Worm (Caenorhabditis elegans): Measurements from ENCODE around the gene T14B4.9.

T14B4.9 gene

DNA sequence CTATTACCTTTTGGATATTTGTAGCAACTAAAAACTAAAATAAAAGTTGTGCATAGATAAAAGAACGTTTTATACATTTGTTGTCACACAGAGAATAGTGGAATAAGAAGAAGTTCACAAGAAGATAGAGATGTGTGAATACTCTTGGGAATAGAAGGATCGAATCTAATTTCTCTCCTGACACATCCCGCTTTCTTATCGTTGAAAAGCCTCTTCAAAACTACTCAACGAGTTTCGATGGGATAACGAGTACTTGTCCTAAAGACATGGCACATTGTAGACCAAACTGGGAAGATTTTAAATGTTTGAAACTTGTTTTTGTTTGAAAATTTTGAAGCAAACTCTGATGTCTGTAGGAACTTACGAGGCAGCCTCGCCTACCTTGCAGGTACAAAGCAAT is 38.9 kb upstream of the T14B4.9 start:
- TF ChIP-seq ama-1 (optimal IDR thresholded peaks at IDR 0.05) (no peak), elt-2 (tag; optimal IDR thresholded peaks at IDR 0.05) (no peak), nhr-11 (tag; optimal IDR thresholded peaks at IDR 0.05) (no peak), unc-42 (tag; optimal IDR thresholded peaks at IDR 0.05) (peak; percentile 29), ceh-22 (tag; optimal IDR thresholded peaks at IDR 0.05) (no peak), unc-55 (GFP tag; optimal IDR thresholded peaks at IDR 0.05) (no peak), unc-3 (GFP tag; conservative IDR thresholded peaks at IDR 0.05) (no peak), unc-3 (tag; optimal IDR thresholded peaks at IDR 0.05) (peak; percentile 34), ceh-34 (tag; optimal IDR thresholded peaks at IDR 0.05) (no peak), syd-9 (tag; optimal IDR thresholded peaks at IDR 0.05) (no peak), ahr-1 (tag; optimal IDR thresholded peaks at IDR 0.05) (no peak), ceh-2 (tag; optimal IDR thresholded peaks at IDR 0.05) (no peak), tbx-7 (tag; optimal IDR thresholded peaks at IDR 0.05) (no peak), fax-1 (tag; optimal IDR thresholded peaks at IDR 0.05) (no peak), pag-3 (tag; optimal IDR thresholded peaks at IDR 0.05; ENCODE audit: borderline replicate concordance) (no peak)

DNA sequence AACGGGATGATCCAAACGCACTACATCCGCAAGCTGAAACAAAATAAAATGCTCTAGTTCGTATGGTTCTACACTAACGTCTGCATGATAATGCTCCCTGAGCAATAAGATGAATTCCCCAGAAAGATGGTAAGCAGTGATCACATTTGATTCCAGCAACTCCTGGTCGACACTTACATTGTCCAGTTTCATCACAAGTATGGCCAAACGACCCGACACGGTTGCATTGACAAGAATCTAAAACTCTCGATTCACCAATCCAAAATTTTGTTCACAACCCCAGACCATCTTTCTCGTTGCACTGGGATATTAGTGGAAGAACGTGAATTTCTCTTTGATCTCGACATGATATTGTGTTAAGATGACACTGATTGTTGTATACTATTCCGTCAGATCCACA is 36.4 kb upstream of the T14B4.9 start:
- TF ChIP-seq ceh-48 (tag; optimal IDR thresholded peaks at IDR 0.05) (no peak), hlh-8 (tag; optimal IDR thresholded peaks at IDR 0.05) (no peak), ceh-24 (tag; optimal IDR thresholded peaks at IDR 0.05) (no peak), pax-1 (tag; optimal IDR thresholded peaks at IDR 0.05) (no peak), ztf-16 (tag; optimal IDR thresholded peaks at IDR 0.05) (no peak), hlh-30 (tag; optimal IDR thresholded peaks at IDR 0.05; ENCODE audit: insufficient read depth) (no peak)

DNA sequence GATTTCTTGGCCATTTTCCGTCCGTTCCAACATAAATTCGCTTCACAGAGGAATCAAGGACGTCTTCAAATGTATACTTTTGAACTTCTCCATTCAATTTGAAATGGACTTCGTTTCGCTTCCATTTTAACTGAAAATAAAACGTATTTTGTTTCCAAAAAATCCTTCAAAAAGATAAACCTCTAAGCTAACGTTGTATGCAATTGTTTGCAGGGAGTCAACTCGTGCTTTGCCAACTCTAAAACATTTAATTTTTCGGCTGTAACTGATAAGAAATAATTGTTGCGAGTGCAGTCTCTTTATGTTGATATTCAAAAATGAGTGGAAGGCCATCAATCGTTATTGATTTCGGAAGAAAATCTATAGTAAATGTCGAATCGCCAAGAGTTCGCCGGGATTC is 34.4 kb upstream of the T14B4.9 start, which contains the start of gene F41G3.18:
F41G3.18 (plus strand) TSS at position 301 of the 400 bp plus-strand sequence.
- no peak for TF ChIP-seq tbx-2 (tag; optimal IDR thresholded peaks at IDR 0.05)

DNA sequence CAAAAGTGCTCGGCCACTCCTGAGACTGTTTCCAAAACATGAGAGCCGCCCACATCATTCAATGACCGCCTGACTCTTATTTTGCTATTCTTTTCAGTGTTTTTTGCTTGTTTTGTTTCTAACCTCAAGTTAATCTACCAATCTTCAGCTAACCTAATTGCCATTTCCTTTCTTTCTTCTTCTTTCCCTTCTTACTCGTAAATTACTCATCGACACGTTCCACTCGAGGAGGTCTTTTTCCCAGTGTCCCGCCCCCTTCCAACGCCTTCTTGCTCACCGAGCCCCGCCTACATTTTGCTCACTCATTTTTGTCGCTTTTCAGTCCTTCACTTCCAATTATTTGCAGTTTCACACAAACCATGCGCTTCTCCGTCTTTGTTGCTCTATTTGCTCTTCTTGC is 31.1 kb upstream of the T14B4.9 start, which contains the start of gene nlp-50:
nlp-50 (plus strand) TSS at position 301 of the 400 bp plus-strand sequence.
- TF ChIP-seq ceh-22 (tag; optimal IDR thresholded peaks at IDR 0.05), result no peak
- no peak for TF ChIP-seq ceh-24 (tag; optimal IDR thresholded peaks at IDR 0.05)
- TF ChIP-seq rnt-1 (tag; optimal IDR thresholded peaks at IDR 0.05), result no peak
- TF ChIP-seq T23F11.4 (GFP tag; optimal IDR thresholded peaks at IDR 0.05), result no peak
- no peak for TF ChIP-seq K02D7.2 (tag; optimal IDR thresholded peaks at IDR 0.05)
- TF ChIP-seq pag-3 (tag; optimal IDR thresholded peaks at IDR 0.05; ENCODE audit: borderline replicate concordance), result no peak

DNA sequence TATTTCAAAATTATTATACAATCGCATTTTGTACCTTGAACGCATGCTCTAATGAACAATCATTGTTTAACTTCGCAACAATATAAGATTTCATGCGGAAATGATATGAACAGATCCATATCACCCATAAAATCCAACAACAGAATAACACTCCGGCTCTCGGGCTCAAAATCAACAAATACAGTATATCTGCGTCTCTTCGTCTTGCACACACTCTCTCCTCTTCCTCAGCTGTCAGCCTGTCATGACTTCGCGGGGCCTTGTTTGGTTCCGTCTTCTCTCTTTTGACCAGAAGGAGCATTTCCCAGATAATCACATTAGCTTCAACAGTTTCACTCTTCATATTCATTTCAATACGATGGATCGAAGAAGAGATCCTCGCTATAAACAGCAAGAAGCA is 22.6 kb upstream of the T14B4.9 start, which contains the start of gene F41G3.3:
F41G3.3 (plus strand) TSS at position 301 of the 400 bp plus-strand sequence.
- TF ChIP-seq nfya-1 (tag; optimal IDR thresholded peaks at IDR 0.05), result no peak
- TF ChIP-seq nhr-11 (tag; optimal IDR thresholded peaks at IDR 0.05), result no peak
- TF ChIP-seq ceh-31 (tag; optimal IDR thresholded peaks at IDR 0.05), result no peak
- no peak for TF ChIP-seq K09A11.1 (tag; optimal IDR thresholded peaks at IDR 0.05; ENCODE audit: insufficient read depth)
- TF ChIP-seq sox-4 (tag; optimal IDR thresholded peaks at IDR 0.05), result no peak
- TF ChIP-seq unc-55 (GFP tag; optimal IDR thresholded peaks at IDR 0.05), result no peak
- no peak for TF ChIP-seq ceh-30 (tag; optimal IDR thresholded peaks at IDR 0.05)
- TF ChIP-seq T23F11.4 (GFP tag; optimal IDR thresholded peaks at IDR 0.05), result no peak
- no peak for TF ChIP-seq ama-1 (optimal IDR thresholded peaks at IDR 0.05)
- TF ChIP-seq sox-2 (GFP tag; IDR thresholded peaks at IDR 0.05), result no peak
- TF ChIP-seq F13H6.1 (tag; optimal IDR thresholded peaks at IDR 0.05), result no peak
- no peak for TF ChIP-seq K02D7.2 (tag; optimal IDR thresholded peaks at IDR 0.05)
- no peak for TF ChIP-seq fax-1 (tag; optimal IDR thresholded peaks at IDR 0.05)
- TF ChIP-seq Y22D7AL.16 (tag; optimal IDR thresholded peaks at IDR 0.05), result no peak
- no peak for TF ChIP-seq che-1 (tag; optimal IDR thresholded peaks at IDR 0.05)
- no peak for TF ChIP-seq npax-4 (tag; optimal IDR thresholded peaks at IDR 0.05)
- no peak for TF ChIP-seq unc-86 (tag; optimal IDR thresholded peaks at IDR 0.05)
- no peak for TF ChIP-seq ets-4 (tag; optimal IDR thresholded peaks at IDR 0.05)
- no peak for TF ChIP-seq zip-5 (tag; optimal IDR thresholded peaks at IDR 0.05)
- TF ChIP-seq hlh-8 (tag; optimal IDR thresholded peaks at IDR 0.05), result no peak
